Worm (Caenorhabditis elegans) whole organism, midembryonic: ENCODE measurements around the gene pals-19.

Experiments used
- flt-1 ChIP-seq: fragments of 200-800 bp; sonication (Bioruptor generic); IDR thresholded peaks from 2 replicates; pipeline ENCODE4 v1.3.6; 2022; ENCODE audit warnings: missing genetic modification characterization, missing compliant biosample characterization
- klf-2 ChIP-seq: fragments of 200-800 bp; sonication (Bioruptor generic); conservative IDR thresholded peaks from 2 replicates; pipeline ENCODE4 v1.3.6; 2022; ENCODE audit warnings: missing genetic modification reagents, missing genetic modification characterization, missing compliant biosample characterization
- ref-1 ChIP-seq: fragments of 200-800 bp; sonication (Bioruptor generic); conservative IDR thresholded peaks from 2 replicates; pipeline ENCODE4 v1.3.6; 2022; ENCODE audit warnings: missing genetic modification reagents, missing genetic modification characterization, missing compliant biosample characterization
- ztf-23 ChIP-seq: fragments of 200-800 bp; sonication (Bioruptor generic); IDR thresholded peaks from 2 replicates; pipeline ENCODE4 v1.3.6; 2022; ENCODE audit warnings: missing genetic modification reagents, missing genetic modification characterization, missing compliant biosample characterization
- ztf-29 ChIP-seq: fragments of 200-800 bp; sonication (Bioruptor generic); IDR thresholded peaks from 2 replicates; pipeline ENCODE4 v1.3.6; 2022; ENCODE audit warnings: missing genetic modification reagents, missing genetic modification characterization, missing compliant biosample characterization

ce11 chrIII:1418709-1419108, 17.0 kb downstream of the pals-19 start:
- peak; percentile 76; the same call in 1 of the 2 replicates for TF ChIP-seq flt-1
- TF ChIP-seq ztf-23: 0 out of 2 replicates have a peak, but pooled peaks have one; percentile 39
- TF ChIP-seq klf-2 (GFP tag; lab: Robert Waterston, UW): no peak
- TF ChIP-seq ref-1 (GFP tag; lab: Robert Waterston, UW): no peak
- 0 out of 2 replicates have a peak, but pooled peaks have one; percentile 18 for TF ChIP-seq ztf-29 (GFP tag; lab: Robert Waterston, UW)
